Fruit fly (Drosophila melanogaster) whole organism: ENCODE data around the gene Ing3.

Source experiments
- CG8478 ChIP-seq: fragments of >200 bp; optimal IDR thresholded peaks from 2 replicates; lab custom pipeline; 2018; ENCODE audit warnings: inconsistent platforms
- EcR ChIP-seq, 2 experiments: fragments of >200 bp; optimal IDR thresholded peaks; 2 replicates each; lab custom pipeline; 2017; ENCODE audit warnings: missing biosample characterization in 2 of 2, missing genetic modification characterization in 2 of 2, missing genetic modification reagents in 2 of 2
- usp ChIP-seq: fragments of >200 bp; optimal IDR thresholded peaks from 2 replicates; lab custom pipeline; 2017; ENCODE audit warnings: missing biosample characterization, missing genetic modification characterization, mixed read lengths

dm6 chrX:18663362-18663761 lies 10.5 kb upstream of the Ing3 start:
- TF ChIP-seq EcR (GFP tag; optimal IDR thresholded peaks at IDR 0.05; lab: Kevin White, UChicago) (no peak), usp (no peak), CG8478 (lab: Kevin White, UChicago) (no peak)
